Fruit fly (Drosophila melanogaster) whole organism, embryonic: ENCODE results near the gene CG13096.

Experiments
- Ada2b ChIP-seq: fragments of 200-800 bp; sonication (Bioruptor generic); IDR thresholded peaks from 2 replicates; pipeline ENCODE4 v1.3.6; 2022; ENCODE audit warnings: missing biosample characterization, missing genetic modification characterization
- Aef1 ChIP-seq: fragments of 200-800 bp; sonication (Bioruptor generic); IDR thresholded peaks from 3 replicates; pipeline ENCODE4 v1.3.6; 2022; ENCODE audit warnings: missing biosample characterization, missing genetic modification characterization
- CG10431 ChIP-seq: fragments of 200-800 bp; sonication (Bioruptor generic); optimal IDR thresholded peaks from 3 replicates; lab custom pipeline; 2018; ENCODE audit warnings: missing biosample characterization, mild to moderate bottlenecking, missing genetic modification characterization
- CG11696 ChIP-seq: fragments of 200-800 bp; sonication (Bioruptor generic); IDR thresholded peaks from 2 replicates; pipeline ENCODE4 v1.3.6; 2022; ENCODE audit warnings: missing biosample characterization, missing genetic modification characterization
- CG1233 ChIP-seq: fragments of 200-800 bp; sonication (Bioruptor generic); optimal IDR thresholded peaks from 4 replicates; lab custom pipeline; 2018; ENCODE audit warnings: missing biosample characterization, mild to moderate bottlenecking, missing genetic modification characterization
- CG12769 ChIP-seq: fragments of 200-800 bp; sonication (Bioruptor generic); optimal IDR thresholded peaks from 2 replicates; lab custom pipeline; 2019; ENCODE audit warnings: missing biosample characterization, mild to moderate bottlenecking, missing genetic modification characterization, moderate library complexity
- CG13123 ChIP-seq: fragments of 200-800 bp; sonication (Bioruptor generic); optimal IDR thresholded peaks from 2 replicates; lab custom pipeline; 2016; ENCODE audit warnings: missing biosample characterization, missing genetic modification characterization
- CG15011 ChIP-seq: fragments of 200-800 bp; sonication (Bioruptor generic); optimal IDR thresholded peaks from 3 replicates; lab custom pipeline; 2018; ENCODE audit warnings: missing biosample characterization, mild to moderate bottlenecking, missing genetic modification characterization
- CG15696 ChIP-seq: fragments of 200-800 bp; sonication (Bioruptor generic); optimal IDR thresholded peaks from 2 replicates; lab custom pipeline; 2019; ENCODE audit warnings: missing biosample characterization, mild to moderate bottlenecking, missing genetic modification characterization, moderate library complexity
- CG1647 ChIP-seq: fragments of 200-800 bp; sonication (Bioruptor generic); optimal IDR thresholded peaks from 3 replicates; lab custom pipeline; 2016; ENCODE audit warnings: missing biosample characterization, missing genetic modification characterization
- CG17385 ChIP-seq: fragments of 200-800 bp; sonication (Bioruptor generic); optimal IDR thresholded peaks from 3 replicates; lab custom pipeline; 2018; ENCODE audit warnings: missing biosample characterization, mild to moderate bottlenecking, missing genetic modification characterization
- CG18011 ChIP-seq: fragments of 200-800 bp; sonication (Bioruptor generic); optimal IDR thresholded peaks from 2 replicates; lab custom pipeline; 2017; ENCODE audit warnings: missing biosample characterization, missing genetic modification characterization, mild to moderate bottlenecking, moderate library complexity, missing genotype
- CG3065 ChIP-seq: fragments of 200-800 bp; sonication (Bioruptor generic); optimal IDR thresholded peaks from 2 replicates; lab custom pipeline; 2016; ENCODE audit warnings: missing biosample characterization, missing genetic modification characterization
- CG3407 ChIP-seq: fragments of 200-800 bp; sonication (Bioruptor generic); optimal IDR thresholded peaks from 2 replicates; lab custom pipeline; 2018; ENCODE audit warnings: missing biosample characterization, mild to moderate bottlenecking, missing genetic modification characterization
- CG34224 ChIP-seq: fragments of 200-800 bp; sonication (Bioruptor generic); IDR thresholded peaks from 3 replicates; pipeline ENCODE4 v1.3.6; 2022; ENCODE audit warnings: missing biosample characterization, missing genetic modification characterization; ENCODE audit not compliant: partially characterized antibody
- CG34422 ChIP-seq: fragments of 200-800 bp; sonication (Bioruptor generic); IDR thresholded peaks from 3 replicates; pipeline ENCODE4 v1.3.6; 2022; ENCODE audit warnings: missing biosample characterization, missing genetic modification characterization
- CG43689 ChIP-seq: fragments of 200-800 bp; sonication (Bioruptor generic); IDR thresholded peaks from 2 replicates; pipeline ENCODE4 v1.3.6; 2022; ENCODE audit warnings: missing biosample characterization, missing genetic modification characterization
- CG5180 ChIP-seq: fragments of 200-800 bp; sonication (Bioruptor generic); optimal IDR thresholded peaks from 3 replicates; lab custom pipeline; 2017; ENCODE audit warnings: missing biosample characterization, missing genetic modification characterization, mild to moderate bottlenecking, moderate library complexity, missing genetic modification reagents
- CG6654 ChIP-seq: fragments of 200-800 bp; sonication (Bioruptor generic); optimal IDR thresholded peaks from 2 replicates; lab custom pipeline; 2017; ENCODE audit warnings: missing biosample characterization, mild to moderate bottlenecking, missing genetic modification characterization
- CHES-1-like ChIP-seq: fragments of 200-800 bp; sonication (Bioruptor generic); optimal IDR thresholded peaks from 2 replicates; lab custom pipeline; 2016; ENCODE audit warnings: missing biosample characterization, missing genetic modification characterization
- Dbx ChIP-seq: fragments of 200-800 bp; sonication (Bioruptor generic); IDR thresholded peaks from 3 replicates; pipeline ENCODE4 v1.3.6; 2022; ENCODE audit warnings: missing biosample characterization, missing genetic modification characterization
- Dek ChIP-seq: fragments of 200-800 bp; sonication (Bioruptor generic); optimal IDR thresholded peaks from 3 replicates; lab custom pipeline; 2019; ENCODE audit warnings: missing biosample characterization, mild to moderate bottlenecking, missing genetic modification characterization, moderate library complexity
- Doc3 ChIP-seq: fragments of 200-800 bp; sonication (Bioruptor generic); IDR thresholded peaks from 3 replicates; pipeline ENCODE4 v1.3.6; 2022; ENCODE audit warnings: missing biosample characterization, missing genetic modification characterization; ENCODE audit not compliant: partially characterized antibody
- Drgx ChIP-seq: fragments of 200-800 bp; sonication (Bioruptor generic); IDR thresholded peaks from 2 replicates; pipeline ENCODE4 v1.3.6; 2022; ENCODE audit warnings: missing biosample characterization, missing genetic modification characterization
- E2f1 ChIP-seq: fragments of 200-800 bp; sonication (Bioruptor generic); IDR thresholded peaks from 2 replicates; pipeline ENCODE4 v1.3.6; 2022; ENCODE audit warnings: missing biosample characterization, missing genetic modification characterization
- HLH3B ChIP-seq: fragments of 200-800 bp; sonication (Bioruptor generic); IDR thresholded peaks from 2 replicates; pipeline ENCODE4 v1.3.6; 2022; ENCODE audit warnings: missing biosample characterization, missing genetic modification characterization
- HLH4C ChIP-seq: fragments of 200-800 bp; sonication (Bioruptor generic); IDR thresholded peaks from 3 replicates; pipeline ENCODE4 v1.3.6; 2022; ENCODE audit warnings: missing biosample characterization, missing genetic modification characterization; ENCODE audit not compliant: partially characterized antibody
- Hmr ChIP-seq: fragments of 200-800 bp; sonication (Bioruptor generic); optimal IDR thresholded peaks from 3 replicates; lab custom pipeline; 2017; ENCODE audit warnings: mild to moderate bottlenecking, missing biosample characterization, missing genetic modification reagents, missing genetic modification characterization
- MESR4 ChIP-seq: fragments of 200-800 bp; sonication (Bioruptor generic); optimal IDR thresholded peaks from 2 replicates; lab custom pipeline; 2018; ENCODE audit warnings: missing biosample characterization, mild to moderate bottlenecking, missing genetic modification characterization, moderate library complexity
- Meics ChIP-seq: fragments of 200-800 bp; sonication (Bioruptor generic); optimal IDR thresholded peaks from 2 replicates; lab custom pipeline; 2017; ENCODE audit warnings: missing biosample characterization, mild to moderate bottlenecking, missing genetic modification characterization
- NFAT ChIP-seq: fragments of 200-800 bp; sonication (Bioruptor generic); IDR thresholded peaks from 2 replicates; pipeline ENCODE4 v1.3.6; 2022; ENCODE audit warnings: missing biosample characterization, missing genetic modification characterization
- Nf-YC ChIP-seq: fragments of 200-800 bp; optimal IDR thresholded peaks from 3 replicates; lab custom pipeline; 2019; ENCODE audit warnings: missing biosample characterization, mild to moderate bottlenecking, missing genetic modification characterization, moderate library complexity
- NfI ChIP-seq: fragments of 200-800 bp; sonication (Bioruptor generic); optimal IDR thresholded peaks from 3 replicates; lab custom pipeline; 2018; ENCODE audit warnings: missing biosample characterization, mild to moderate bottlenecking, missing genetic modification characterization, moderate library complexity
- Taf1 ChIP-seq: fragments of 200-800 bp; sonication (Bioruptor generic); IDR thresholded peaks from 2 replicates; pipeline ENCODE4 v1.3.6; 2022; ENCODE audit warnings: missing biosample characterization, missing genetic modification characterization
- aop ChIP-seq: fragments of 200-800 bp; sonication (Bioruptor generic); IDR thresholded peaks from 2 replicates; pipeline ENCODE4 v1.3.6; 2022; ENCODE audit warnings: missing biosample characterization, missing genetic modification characterization
- crol ChIP-seq: fragments of 200-800 bp; sonication (Bioruptor generic); IDR thresholded peaks from 2 replicates; pipeline ENCODE4 v1.3.6; 2022; ENCODE audit warnings: missing biosample characterization, missing genetic modification characterization
- fd3F ChIP-seq: fragments of 200-800 bp; sonication (Bioruptor generic); optimal IDR thresholded peaks from 2 replicates; lab custom pipeline; 2018; ENCODE audit warnings: missing biosample characterization, mild to moderate bottlenecking, missing genetic modification characterization, moderate library complexity
- hb ChIP-seq: fragments of 200-800 bp; sonication (Bioruptor generic); IDR thresholded peaks from 3 replicates; pipeline ENCODE4 v1.3.6; 2022; ENCODE audit warnings: missing biosample characterization, missing genetic modification characterization; ENCODE audit not compliant: partially characterized antibody
- ind ChIP-seq: fragments of 200-800 bp; sonication (Bioruptor generic); optimal IDR thresholded peaks from 3 replicates; lab custom pipeline; 2016; ENCODE audit warnings: missing biosample characterization, missing genetic modification characterization
- klu ChIP-seq: fragments of 200-800 bp; sonication (Bioruptor generic); IDR thresholded peaks from 2 replicates; pipeline ENCODE4 v1.3.6; 2022; ENCODE audit warnings: missing biosample characterization, missing genetic modification characterization
- knrl ChIP-seq: fragments of 200-800 bp; sonication (Bioruptor generic); IDR thresholded peaks from 3 replicates; pipeline ENCODE4 v1.3.6; 2022; ENCODE audit warnings: missing biosample characterization, missing genetic modification characterization; ENCODE audit not compliant: partially characterized antibody
- p53 ChIP-seq: fragments of 200-800 bp; sonication (Bioruptor generic); optimal IDR thresholded peaks from 2 replicates; lab custom pipeline; 2016; ENCODE audit warnings: missing biosample characterization, missing genetic modification characterization
- prd ChIP-seq, 3 experiments: fragments of >200 bp in 2 of 3; fragments of 200-800 bp in 1 of 3; sonication (Bioruptor generic) in 1 of 3; optimal IDR thresholded peaks in 2 of 3; IDR thresholded peaks in 1 of 3; 2 replicates in 2 of 3; 3 replicates in 1 of 3; pipeline versions ENCODE4 v1.3.6 to Lab custom; 2017 to 2022; ENCODE audit warnings: missing biosample characterization in 1 of 3, missing genetic modification characterization in 1 of 3
- rib ChIP-seq: fragments of 200-800 bp; sonication (Bioruptor generic); IDR thresholded peaks from 2 replicates; pipeline ENCODE4 v1.3.6; 2022; ENCODE audit warnings: missing biosample characterization, missing genetic modification characterization
- salm ChIP-seq: fragments of 200-800 bp; sonication (Bioruptor generic); optimal IDR thresholded peaks from 2 replicates; lab custom pipeline; 2018; ENCODE audit warnings: missing biosample characterization, mild to moderate bottlenecking, missing genetic modification characterization
- slbo ChIP-seq: fragments of 200-800 bp; sonication (Bioruptor generic); IDR thresholded peaks from 2 replicates; pipeline ENCODE4 v1.3.6; 2022; ENCODE audit warnings: missing biosample characterization, missing genetic modification characterization
- slou ChIP-seq: fragments of 200-800 bp; sonication (Bioruptor generic); optimal IDR thresholded peaks from 3 replicates; lab custom pipeline; 2016; ENCODE audit warnings: missing biosample characterization, missing genetic modification characterization
- unpg ChIP-seq: fragments of 200-800 bp; sonication (Bioruptor generic); optimal IDR thresholded peaks from 3 replicates; lab custom pipeline; 2018; ENCODE audit warnings: missing biosample characterization, mild to moderate bottlenecking, missing genetic modification characterization, moderate library complexity
- vnd ChIP-seq: fragments of 200-800 bp; sonication (Bioruptor generic); IDR thresholded peaks from 3 replicates; pipeline ENCODE4 v1.3.6; 2022; ENCODE audit warnings: missing biosample characterization, missing genetic modification characterization; ENCODE audit not compliant: partially characterized antibody
- zfh1 ChIP-seq: fragments of 200-800 bp; sonication (Bioruptor generic); IDR thresholded peaks from 3 replicates; pipeline ENCODE4 v1.3.6; 2022; ENCODE audit warnings: missing biosample characterization, missing genetic modification characterization

CG13096 gene

dm6 chr2L:8488735-8489134 is 22.9 kb downstream of the CG13096 start, which contains the start of gene CG13088 (continued):
- TF ChIP-seq CG43689 (GFP tag; lab: Robert Waterston, UW) (no peak), NfI (GFP tag; lab: Kevin White, UChicago) (peak; percentile 55), CG1647 (no peak), Dek (peak; percentile 6), CG6654 (GFP tag; lab: Kevin White, UChicago) (no peak), Drgx (GFP tag; lab: Robert Waterston, UW) (no peak), rib (GFP tag; lab: Robert Waterston, UW) (no peak), Hmr (GFP tag; lab: Kevin White, UChicago) (peak; percentile 45), CG12769 (tag; lab: Kevin White, UChicago) (no peak), klu (GFP tag; lab: Robert Waterston, UW) (no peak), CG3065 (GFP tag; lab: Kevin White, UChicago) (no peak), Ada2b (GFP tag; lab: Robert Waterston, UW) (no peak), CG34224 (GFP tag; lab: Robert Waterston, UW) (no peak), Nf-YC (tag; lab: Kevin White, UChicago) (no peak), CHES-1-like (no peak), Taf1 (GFP tag; lab: Robert Waterston, UW) (no peak), Doc3 (no peak), zfh1 (GFP tag; lab: Robert Waterston, UW) (peak; percentile 41; the same call in 1 of the 3 replicates), unpg (GFP tag; lab: Kevin White, UChicago) (no peak), HLH4C (no peak), ind (GFP tag; lab: Kevin White, UChicago) (peak; percentile 30), hb (GFP tag; lab: Robert Waterston, UW) (no peak), slbo (GFP tag; lab: Robert Waterston, UW) (peak; percentile 60; the same call in 1 of the 2 replicates), aop (no peak), CG13123 (GFP tag; lab: Kevin White, UChicago) (peak; percentile 36), prd (optimal IDR thresholded peaks at IDR 0.05; lab: Kevin White, UChicago) (no peak), prd (GFP tag; IDR thresholded peaks at IDR 0.05; lab: Robert Waterston, UW) (no peak), CG3407 (GFP tag; lab: Kevin White, UChicago) (peak; percentile 12), CG5180 (GFP tag; lab: Kevin White, UChicago) (no peak), CG17385 (GFP tag; lab: Kevin White, UChicago) (no peak), E2f1 (GFP tag; lab: Robert Waterston, UW) (no peak), p53 (GFP tag; lab: Kevin White, UChicago) (no peak), salm (tag; lab: Kevin White, UChicago) (no peak), CG34422 (GFP tag; lab: Robert Waterston, UW) (no peak), crol (no peak), CG18011 (GFP tag; lab: Kevin White, UChicago) (no peak), HLH3B (GFP tag; lab: Robert Waterston, UW) (no peak), CG10431 (no peak), fd3F (GFP tag; lab: Kevin White, UChicago) (peak; percentile 28), MESR4 (GFP tag; lab: Kevin White, UChicago) (peak; percentile 39), Aef1 (GFP tag; lab: Robert Waterston, UW) (peak; percentile 38; the same call in 1 of the 3 replicates), CG11696 (GFP tag; lab: Robert Waterston, UW) (no peak), CG1233 (GFP tag; lab: Kevin White, UChicago) (peak; percentile 9), vnd (GFP tag; lab: Robert Waterston, UW) (no peak), CG15011 (GFP tag; lab: Kevin White, UChicago) (no peak), CG15696 (tag; lab: Kevin White, UChicago) (no peak), Meics (no peak), Dbx (0 out of 3 replicates have a peak, but pooled peaks have one; percentile 21), slou (no peak), knrl (GFP tag; lab: Robert Waterston, UW) (peak; percentile 28; the same call in 1 of the 3 replicates), NFAT (GFP tag; lab: Robert Waterston, UW) (no peak; the same call in 1 of the 2 replicates)
